Worm (Caenorhabditis elegans): ENCODE measurements around the gene lgc-56.

The lgc-56 gene

DNA sequence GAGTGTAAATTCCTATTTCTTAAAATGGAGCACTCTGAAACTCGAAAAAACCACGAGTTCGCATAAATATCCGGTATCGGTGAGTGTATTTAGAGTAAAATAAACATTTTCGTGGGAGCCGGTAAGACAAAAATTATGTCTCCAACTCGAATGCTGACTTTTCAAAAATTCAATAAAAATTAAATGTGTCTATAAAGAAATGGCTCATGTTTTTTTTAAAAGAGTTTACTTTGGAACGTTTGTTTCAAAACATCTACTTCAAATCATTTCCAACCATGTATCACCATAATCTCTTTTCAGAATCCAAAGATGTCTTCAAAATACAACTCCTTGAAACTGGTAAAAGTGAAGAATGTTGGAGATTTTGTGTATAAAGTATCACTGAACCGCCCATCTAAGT is 12.4 kb downstream of the lgc-56 start, which contains the start of gene F58A6.1:
Gene F58A6.1 (plus strand): TSS at position 301 of the 400 bp plus-strand sequence.
- no peak for TF ChIP-seq attf-4 (tag; optimal IDR thresholded peaks at IDR 0.05)

DNA sequence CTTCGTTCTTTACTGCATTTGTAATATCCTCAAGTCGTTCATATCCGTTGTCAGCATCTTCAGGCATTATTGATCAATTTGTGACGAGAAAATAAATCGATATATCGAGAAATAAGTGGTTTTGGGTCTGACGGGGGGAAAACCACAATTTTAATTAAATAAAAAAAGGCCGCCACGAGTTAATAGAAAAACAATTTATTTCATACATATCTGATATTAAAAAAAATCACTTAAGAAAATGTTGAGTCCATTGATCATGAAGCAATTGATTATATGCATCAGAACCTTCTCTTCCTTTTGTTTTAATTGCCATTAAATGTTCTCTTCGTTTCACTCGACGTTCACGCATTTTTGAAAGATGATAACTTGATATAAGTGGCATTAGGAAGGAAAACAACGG is 18.2 kb downstream of the lgc-56 start, which contains the start of gene F58A6.5:
Gene F58A6.5 (minus strand): TSS at position 101 of the 400 bp plus-strand sequence.
- TF ChIP-seq daf-8 (GFP tag; IDR thresholded peaks at IDR 0.05) (no peak), cey-2 (tag; optimal IDR thresholded peaks at IDR 0.05; ENCODE audit: borderline replicate concordance, insufficient read depth) (no peak), aha-1 (tag) (no peak), ces-1 (GFP tag; optimal IDR thresholded peaks at IDR 0.05) (no peak), nhr-6 (tag; optimal IDR thresholded peaks at IDR 0.05) (no peak), hif-1 (tag; optimal IDR thresholded peaks at IDR 0.05) (no peak), Y75B8A.6 (GFP tag; IDR thresholded peaks at IDR 0.05) (no peak), pqm-1 (tag; optimal IDR thresholded peaks at IDR 0.05) (no peak)

ce11 chrII:5150829-5151228 is 20.6 kb downstream of the lgc-56 start, which contains the start of gene srb-16:
srb-16 (minus strand) TSS chrII:5150929.
- TF ChIP-seq ceh-32 (tag; optimal IDR thresholded peaks at IDR 0.05; ENCODE audit: poor library complexity): no peak
- TF ChIP-seq nhr-42 (GFP tag; IDR thresholded peaks at IDR 0.05): no peak
- TF ChIP-seq rbr-2 (tag; optimal IDR thresholded peaks at IDR 0.05): no peak
- TF ChIP-seq fos-1 (tag; optimal IDR thresholded peaks at IDR 0.05): no peak
- TF ChIP-seq nhr-6 (tag; optimal IDR thresholded peaks at IDR 0.05): no peak
- TF ChIP-seq cey-2 (tag; optimal IDR thresholded peaks at IDR 0.05; ENCODE audit: borderline replicate concordance, insufficient read depth): no peak
- no peak for TF ChIP-seq nhr-25 (tag; optimal IDR thresholded peaks at IDR 0.05; ENCODE audit: borderline replicate concordance, insufficient read depth)
- no peak for TF ChIP-seq lin-1 (GFP tag; IDR thresholded peaks at IDR 0.05)
- no peak for TF ChIP-seq F49E8.2 (tag; optimal IDR thresholded peaks at IDR 0.05; ENCODE audit: borderline replicate concordance)
- no peak for TF ChIP-seq nhr-76 (tag; optimal IDR thresholded peaks at IDR 0.05)
- no peak for TF ChIP-seq zfp-2 (tag; optimal IDR thresholded peaks at IDR 0.05)
- TF ChIP-seq ctbp-1 (GFP tag; IDR thresholded peaks at IDR 0.05): no peak
- no peak for TF ChIP-seq pqm-1 (tag; optimal IDR thresholded peaks at IDR 0.05)

DNA sequence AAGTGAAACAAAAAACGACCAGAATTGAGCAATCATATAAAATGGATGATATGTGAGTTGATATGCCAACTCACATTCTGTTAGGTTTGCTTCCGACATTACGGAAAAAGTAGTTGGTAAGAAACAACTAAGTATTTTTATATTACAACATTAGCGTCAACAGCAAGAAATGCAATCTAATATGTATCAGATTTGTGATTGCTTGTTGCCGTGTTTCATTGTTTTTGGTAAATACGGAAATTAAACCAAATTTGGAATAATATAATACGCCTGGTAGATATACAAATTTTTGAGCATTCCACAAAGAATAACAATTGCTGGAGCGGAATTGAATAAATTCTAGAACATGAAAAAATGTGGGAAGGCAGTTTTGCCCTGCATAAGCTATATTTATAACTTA is 24.4 kb downstream of the lgc-56 start, which contains the start of gene srb-12:
Gene srb-12 (minus strand): TSS at position 101 of the 400 bp plus-strand sequence.
- TF ChIP-seq gei-8 (GFP tag; optimal IDR thresholded peaks at IDR 0.05) (no peak), fkh-10 (GFP tag; optimal IDR thresholded peaks at IDR 0.05) (no peak), rbr-2 (tag; optimal IDR thresholded peaks at IDR 0.05) (no peak), daf-19 (GFP tag; conservative IDR thresholded peaks at IDR 0.05) (no peak), unc-62 (GFP tag; optimal IDR thresholded peaks at IDR 0.05 in 1 of 2) (no peak), unc-62 (tag; optimal IDR thresholded peaks at IDR 0.05) (no peak), F44E2.7 (GFP tag; IDR thresholded peaks at IDR 0.05) (no peak), egl-27 (tag; optimal IDR thresholded peaks at IDR 0.05) (no peak), Y5F2A.4 (GFP tag; optimal IDR thresholded peaks at IDR 0.05) (no peak), ZK546.5 (tag; optimal IDR thresholded peaks at IDR 0.05) (no peak), snpc-1.2 (GFP tag; IDR thresholded peaks at IDR 0.05) (no peak), ctbp-1 (GFP tag; IDR thresholded peaks at IDR 0.05) (no peak), tra-1 (GFP tag; IDR thresholded peaks at IDR 0.05) (no peak), egl-43 (GFP tag; IDR thresholded peaks at IDR 0.05) (no peak), dmd-8 (GFP tag; IDR thresholded peaks at IDR 0.05) (no peak), nhr-41 (GFP tag; IDR thresholded peaks at IDR 0.05) (no peak), mxl-2 (GFP tag; conservative IDR thresholded peaks at IDR 0.05) (no peak), ceh-28 (tag; optimal IDR thresholded peaks at IDR 0.05) (no peak), hlh-30 (tag; optimal IDR thresholded peaks at IDR 0.05; ENCODE audit: insufficient read depth) (no peak), nhr-102 (tag; optimal IDR thresholded peaks at IDR 0.05) (no peak), T26A8.4 (GFP tag; IDR thresholded peaks at IDR 0.05) (no peak)
